Worm (Caenorhabditis elegans) whole organism, L4 larva: ENCODE results near the gene prp-19.
"Not testable (repeated sequence)": the region's sequence is repeated elsewhere in the genome, so short reads cannot be mapped to it uniquely, and the experiment has no call there.

Experiments
- D1046.2 ChIP-seq: fragments of 200-800 bp; sonication (Bioruptor generic); IDR thresholded peaks from 2 replicates; pipeline ENCODE4 v1.3.6; 2022; ENCODE audit warnings: missing genetic modification characterization, missing compliant biosample characterization
- F10B5.3 ChIP-seq: sonication (generic microtip); optimal IDR thresholded peaks from 2 replicates; lab custom pipeline; 2016; ENCODE audit warnings: mild to moderate bottlenecking, missing genetic modification characterization, missing compliant biosample characterization
- F49E8.2 ChIP-seq: sonication (generic microtip); optimal IDR thresholded peaks from 2 replicates; lab custom pipeline; 2016; ENCODE audit warnings: missing compliant biosample characterization, mild to moderate bottlenecking, missing genetic modification characterization, borderline replicate concordance
- T20F7.1 ChIP-seq: fragments of 200-800 bp; sonication (Bioruptor generic); optimal IDR thresholded peaks from 2 replicates; lab custom pipeline; 2018; ENCODE audit warnings: mild to moderate bottlenecking, missing genetic modification characterization, missing compliant biosample characterization
- Y105C5A.15 ChIP-seq: fragments of 200-800 bp; sonication (Bioruptor generic); IDR thresholded peaks from 2 replicates; pipeline ENCODE4 v1.3.6; 2022; ENCODE audit warnings: missing genetic modification characterization, missing compliant biosample characterization
- Y48G9A.11 ChIP-seq: fragments of 200-800 bp; sonication (Bioruptor generic); IDR thresholded peaks from 2 replicates; pipeline ENCODE4 v1.3.6; 2022; ENCODE audit warnings: missing genetic modification reagents, missing genetic modification characterization, missing compliant biosample characterization
- Y75B8A.6 ChIP-seq: fragments of 200-800 bp; sonication (Bioruptor generic); IDR thresholded peaks from 2 replicates; pipeline ENCODE4 v1.3.6; 2022; ENCODE audit warnings: missing genetic modification reagents, missing genetic modification characterization, missing compliant biosample characterization
- arid-1 ChIP-seq: fragments of 200-800 bp; sonication (Bioruptor generic); conservative IDR thresholded peaks from 2 replicates; pipeline ENCODE4 v1.3.6; 2022; ENCODE audit warnings: missing genetic modification reagents, missing genetic modification characterization, missing compliant biosample characterization
- ceh-20 ChIP-seq: fragments of 200-800 bp; sonication (Bioruptor generic); IDR thresholded peaks from 2 replicates; pipeline ENCODE4 v1.3.6; 2022; ENCODE audit warnings: missing genetic modification reagents, missing genetic modification characterization, missing compliant biosample characterization
- ceh-44 ChIP-seq: fragments of 200-800 bp; sonication (Bioruptor generic); IDR thresholded peaks from 2 replicates; pipeline ENCODE4 v1.3.6; 2022; ENCODE audit warnings: missing genetic modification reagents, missing genetic modification characterization, missing compliant biosample characterization
- ctbp-1 ChIP-seq: fragments of 200-800 bp; sonication (Bioruptor generic); IDR thresholded peaks from 2 replicates; pipeline ENCODE4 v1.3.6; 2022; ENCODE audit warnings: missing genetic modification reagents, missing genetic modification characterization, missing compliant biosample characterization
- daf-16 ChIP-seq, 3 experiments: sonication (generic microtip); optimal IDR thresholded peaks; 2 replicates each; lab custom pipeline; 2016 to 2017; ENCODE audit warnings: missing genetic modification characterization in 3 of 3, missing genetic modification reagents in 3 of 3, mild to moderate bottlenecking in 2 of 3, missing compliant biosample characterization in 2 of 3, missing biosample characterization in 1 of 3, moderate library complexity in 1 of 3
- daf-8 ChIP-seq: fragments of 200-800 bp; sonication (Bioruptor generic); IDR thresholded peaks from 2 replicates; pipeline ENCODE4 v1.3.6; 2022; ENCODE audit warnings: missing genetic modification characterization, missing compliant biosample characterization
- dmd-6 ChIP-seq: fragments of 200-800 bp; sonication (Bioruptor generic); IDR thresholded peaks from 2 replicates; pipeline ENCODE4 v1.3.6; 2022; ENCODE audit warnings: missing genetic modification reagents, missing genetic modification characterization, missing compliant biosample characterization
- dmd-8 ChIP-seq: fragments of 200-800 bp; sonication (Bioruptor generic); IDR thresholded peaks from 2 replicates; pipeline ENCODE4 v1.3.6; 2022; ENCODE audit warnings: missing genetic modification characterization, missing compliant biosample characterization
- dpl-1 ChIP-seq: fragments of 150-350 bp; optimal IDR thresholded peaks from 2 replicates; lab custom pipeline; 2014; ENCODE audit warnings: missing biosample characterization, missing genetic modification reagents, missing genetic modification characterization
- dve-1 ChIP-seq: sonication (generic microtip); optimal IDR thresholded peaks from 2 replicates; lab custom pipeline; 2017; ENCODE audit warnings: antibody characterized with exemption, mild to moderate bottlenecking, missing genetic modification characterization, missing compliant biosample characterization; ENCODE audit not compliant: insufficient read depth
- gei-8 ChIP-seq: fragments of 200-800 bp; sonication (Bioruptor generic); optimal IDR thresholded peaks from 2 replicates; lab custom pipeline; 2018; ENCODE audit warnings: mild to moderate bottlenecking, missing genetic modification characterization, missing compliant biosample characterization
- hif-1 ChIP-seq, 2 experiments: sonication (generic microtip); optimal IDR thresholded peaks; 2 replicates each; lab custom pipeline; 2016 to 2017; ENCODE audit warnings: missing compliant biosample characterization in 2 of 2, missing genetic modification characterization in 2 of 2, missing genetic modification reagents in 2 of 2, missing genotype in 2 of 2, mild to moderate bottlenecking in 1 of 2
- hlh-30 ChIP-seq: sonication (generic microtip); optimal IDR thresholded peaks from 2 replicates; lab custom pipeline; 2017; ENCODE audit warnings: antibody characterized with exemption, mild to moderate bottlenecking, missing genetic modification characterization, missing compliant biosample characterization; ENCODE audit not compliant: insufficient read depth
- hmg-1.1 ChIP-seq: fragments of 200-800 bp; sonication (Bioruptor generic); IDR thresholded peaks from 2 replicates; pipeline ENCODE4 v1.3.6; 2022; ENCODE audit warnings: missing genetic modification reagents, missing genetic modification characterization, missing compliant biosample characterization
- jun-1 ChIP-seq: fragments of 150-350 bp; optimal IDR thresholded peaks from 2 replicates; lab custom pipeline; 2014; ENCODE audit warnings: missing biosample characterization, missing genetic modification reagents, missing genetic modification characterization
- lin-1 ChIP-seq: fragments of 200-800 bp; sonication (Bioruptor generic); IDR thresholded peaks from 2 replicates; pipeline ENCODE4 v1.3.6; 2022; ENCODE audit warnings: missing genetic modification reagents, missing genetic modification characterization, missing compliant biosample characterization
- lin-13 ChIP-seq: fragments of 150-350 bp; optimal IDR thresholded peaks from 2 replicates; lab custom pipeline; 2014; ENCODE audit warnings: missing biosample characterization, missing genetic modification reagents, missing genetic modification characterization
- lin-38 ChIP-seq: fragments of 200-800 bp; sonication (Bioruptor generic); IDR thresholded peaks from 2 replicates; pipeline ENCODE4 v1.3.6; 2022; ENCODE audit warnings: missing genetic modification reagents, missing genetic modification characterization, missing compliant biosample characterization
- lir-3 ChIP-seq: sonication (generic microtip); optimal IDR thresholded peaks from 2 replicates; lab custom pipeline; 2016; ENCODE audit warnings: mild to moderate bottlenecking, missing genetic modification characterization, missing compliant biosample characterization
- madf-5 ChIP-seq, 2 experiments: fragments of 200-800 bp; sonication (Bioruptor generic); IDR thresholded peaks; 2 replicates each; pipeline ENCODE4 v1.3.6; 2022; ENCODE audit warnings: missing compliant biosample characterization in 2 of 2, missing genetic modification characterization in 2 of 2
- madf-9 ChIP-seq: fragments of 200-800 bp; sonication (Bioruptor generic); conservative IDR thresholded peaks from 2 replicates; pipeline ENCODE4 v1.3.6; 2022; ENCODE audit warnings: missing genetic modification reagents, missing genetic modification characterization, missing compliant biosample characterization
- mep-1 ChIP-seq: fragments of 150-350 bp; sonication (generic microtip); optimal IDR thresholded peaks from 3 replicates; lab custom pipeline; 2014; ENCODE audit warnings: missing biosample characterization, missing genetic modification characterization
- mxl-2 ChIP-seq: fragments of 200-800 bp; sonication (Bioruptor generic); conservative IDR thresholded peaks from 2 replicates; pipeline ENCODE4 v1.3.6; 2022; ENCODE audit warnings: missing genetic modification reagents, missing genetic modification characterization, missing compliant biosample characterization
- mxl-3 ChIP-seq: fragments of 200-800 bp; sonication (Bioruptor generic); optimal IDR thresholded peaks from 2 replicates; lab custom pipeline; 2018; ENCODE audit warnings: mild to moderate bottlenecking, missing genetic modification characterization, missing compliant biosample characterization
- nhr-111 ChIP-seq: fragments of 200-800 bp; sonication (Bioruptor generic); optimal IDR thresholded peaks from 2 replicates; lab custom pipeline; 2018; ENCODE audit warnings: mild to moderate bottlenecking, missing genetic modification characterization, missing compliant biosample characterization
- nhr-41 ChIP-seq: fragments of 200-800 bp; sonication (Bioruptor generic); IDR thresholded peaks from 2 replicates; pipeline ENCODE4 v1.3.6; 2022; ENCODE audit warnings: missing genetic modification reagents, missing genetic modification characterization, missing compliant biosample characterization
- nhr-48 ChIP-seq: sonication (generic microtip); optimal IDR thresholded peaks from 2 replicates; lab custom pipeline; 2016; ENCODE audit warnings: mild to moderate bottlenecking, missing genetic modification characterization, missing compliant biosample characterization
- nhr-77 ChIP-seq: fragments of 150-350 bp; optimal IDR thresholded peaks from 2 replicates; lab custom pipeline; 2014; ENCODE audit warnings: missing biosample characterization, missing genetic modification characterization
- php-3 ChIP-seq: fragments of 200-800 bp; sonication (Bioruptor generic); IDR thresholded peaks from 2 replicates; pipeline ENCODE4 v1.3.6; 2022; ENCODE audit warnings: missing genetic modification reagents, missing genetic modification characterization, missing compliant biosample characterization
- rbr-2 ChIP-seq: sonication (generic microtip); optimal IDR thresholded peaks from 2 replicates; lab custom pipeline; 2016; ENCODE audit warnings: missing genotype, missing genetic modification characterization, missing compliant biosample characterization
- saeg-2 ChIP-seq: fragments of 200-800 bp; sonication (Bioruptor generic); IDR thresholded peaks from 2 replicates; pipeline ENCODE4 v1.3.6; 2022; ENCODE audit warnings: missing genetic modification reagents, missing genetic modification characterization, missing compliant biosample characterization
- spr-3 ChIP-seq: fragments of 200-800 bp; sonication (Bioruptor generic); optimal IDR thresholded peaks from 2 replicates; lab custom pipeline; 2018; ENCODE audit warnings: mild to moderate bottlenecking, missing genetic modification characterization, missing compliant biosample characterization
- unc-62 ChIP-seq, 3 experiments: fragments of 150-350 bp in 1 of 3; sonication (generic microtip); optimal IDR thresholded peaks in 2 of 3; peaks in 1 of 3; 1 replicate in 1 of 3; 2 replicates in 2 of 3; lab custom pipeline; 2014 to 2017; ENCODE audit warnings: missing biosample characterization in 3 of 3, missing genetic modification characterization in 3 of 3, missing genetic modification reagents in 3 of 3, missing genotype in 1 of 3
- vab-7 ChIP-seq: fragments of 200-800 bp; sonication (Bioruptor generic); IDR thresholded peaks from 2 replicates; pipeline ENCODE4 v1.3.6; 2022; ENCODE audit warnings: missing genetic modification reagents, missing genetic modification characterization, missing compliant biosample characterization
- zfp-2 ChIP-seq: sonication (generic microtip); optimal IDR thresholded peaks from 2 replicates; lab custom pipeline; 2016; ENCODE audit warnings: mild to moderate bottlenecking, missing genetic modification characterization, missing compliant biosample characterization
- zfp-3 ChIP-seq: fragments of 200-800 bp; sonication (Bioruptor generic); conservative IDR thresholded peaks from 2 replicates; pipeline ENCODE4 v1.3.6; 2022; ENCODE audit warnings: missing genetic modification reagents, missing genetic modification characterization, missing compliant biosample characterization
- zip-11 ChIP-seq: fragments of 200-800 bp; sonication (Bioruptor generic); IDR thresholded peaks from 2 replicates; pipeline ENCODE4 v1.3.6; 2022; ENCODE audit warnings: missing genetic modification characterization, missing compliant biosample characterization
- zip-2 ChIP-seq: fragments of 150-350 bp; optimal IDR thresholded peaks from 2 replicates; lab custom pipeline; 2014; ENCODE audit warnings: missing biosample characterization, missing genetic modification characterization

The prp-19 gene

DNA sequence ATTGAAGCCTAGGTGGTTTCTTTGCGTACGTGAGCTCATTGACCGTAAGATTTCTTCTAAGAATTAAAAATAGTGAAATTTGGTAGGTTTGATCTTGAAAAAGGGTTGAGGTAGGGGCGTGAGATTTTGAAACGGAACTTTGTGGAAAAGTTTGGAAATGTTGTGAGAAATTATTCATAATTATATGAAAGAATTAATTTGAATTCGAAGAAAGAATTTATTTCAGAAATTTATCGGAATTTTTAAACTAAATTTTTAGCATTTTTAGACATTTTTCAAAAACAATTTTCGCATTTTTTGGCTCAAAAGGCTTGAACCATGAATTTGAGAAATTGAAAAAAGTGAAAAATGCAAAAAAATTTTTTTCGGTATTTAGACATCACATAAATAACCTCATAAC, 42.3 kb upstream of the prp-19 start:
- TF ChIP-seq Y75B8A.6 (no peak), unc-62 (GFP tag; optimal IDR thresholded peaks at IDR 0.05 in 1 of 2; lab: Kevin White, UChicago) (peak in 1 of 2 experiments; percentile 90), unc-62 (tag; optimal IDR thresholded peaks at IDR 0.05; lab: Kevin White, UChicago) (no peak), hif-1 (tag; optimal IDR thresholded peaks at IDR 0.05; lab: Kevin White, UChicago) (no peak)

DNA sequence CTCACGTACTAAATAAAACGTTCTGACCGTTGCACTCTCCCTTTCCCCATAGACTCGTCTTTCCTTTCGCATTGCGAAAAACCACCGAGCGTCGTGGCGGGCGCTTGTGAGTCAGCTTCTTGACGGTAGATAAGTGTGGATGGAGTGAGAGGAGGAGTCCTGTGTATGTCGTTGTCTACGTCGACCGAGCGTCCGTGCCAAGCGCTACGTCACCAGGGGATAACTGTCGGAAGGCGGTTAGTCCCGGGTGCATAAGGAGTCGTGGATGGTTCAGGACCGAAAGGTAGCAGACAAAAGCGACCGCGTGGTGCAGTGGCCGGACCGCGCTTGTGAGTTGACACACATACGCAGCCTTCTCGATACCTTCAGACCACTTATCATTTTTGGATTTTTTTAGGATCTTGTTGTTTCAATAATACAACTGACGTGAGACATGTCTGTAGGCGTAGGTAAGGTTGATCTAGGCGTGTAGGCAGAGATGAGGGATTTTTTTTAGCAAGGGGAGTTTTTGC, 39.3 kb upstream of the prp-19 start:
- TF ChIP-seq lin-1 (GFP tag; lab: Robert Waterston, UW): peak; percentile 73
- peak; percentile 78 for TF ChIP-seq rbr-2
- TF ChIP-seq hlh-30: peak; percentile 56
- TF ChIP-seq zfp-3 (GFP tag; lab: Robert Waterston, UW): peak; percentile 53; the same call in 1 of the 2 replicates
- peak; percentile 77 for TF ChIP-seq nhr-48 (tag; lab: Kevin White, UChicago)
- TF ChIP-seq nhr-111 (GFP tag; lab: Kevin White, UChicago): peak; percentile 35
- TF ChIP-seq dmd-6 (GFP tag; lab: Robert Waterston, UW): peak; percentile 74
- TF ChIP-seq lin-38 (GFP tag; lab: Robert Waterston, UW): peak; percentile 80
- peak; percentile 37 for TF ChIP-seq gei-8
- peak; percentile 6; the same call in 1 of the 2 replicates for TF ChIP-seq ceh-44
- peak; percentile 41 for TF ChIP-seq dpl-1 (GFP tag; lab: Kevin White, UChicago)
- TF ChIP-seq ceh-20 (GFP tag; lab: Robert Waterston, UW): peak; percentile 78; the same call in 1 of the 2 replicates
- peak; percentile 70 for TF ChIP-seq lin-13 (GFP tag; lab: Kevin White, UChicago)
- peak; percentile 52 for TF ChIP-seq zip-2 (tag; lab: Kevin White, UChicago)
- peak; percentile 27 for TF ChIP-seq nhr-77 (tag; lab: Kevin White, UChicago)
- TF ChIP-seq Y105C5A.15 (GFP tag; lab: Robert Waterston, UW): 0 out of 2 replicates have a peak, but pooled peaks have one; percentile 36
- peak; percentile 76 for TF ChIP-seq php-3
- peak; percentile 76 for TF ChIP-seq spr-3
- peak; percentile 86 for TF ChIP-seq mxl-3 (GFP tag; lab: Kevin White, UChicago)
- 0 out of 2 replicates have a peak, but pooled peaks have one; percentile 18 for TF ChIP-seq mxl-2 (GFP tag; lab: Robert Waterston, UW)
- TF ChIP-seq mep-1: peak; percentile 76
- TF ChIP-seq zip-11 (GFP tag; lab: Robert Waterston, UW): 0 out of 2 replicates have a peak, but pooled peaks have one; percentile 68
- peak; percentile 43 for TF ChIP-seq lir-3 (tag; lab: Kevin White, UChicago)
- TF ChIP-seq madf-9 (GFP tag; lab: Robert Waterston, UW): peak; percentile 64
- TF ChIP-seq dmd-8 (GFP tag; lab: Robert Waterston, UW): peak; percentile 68
- TF ChIP-seq T20F7.1 (GFP tag; lab: Kevin White, UChicago): peak; percentile 52
- peak; percentile 57 to 83 for TF ChIP-seq daf-16 (GFP tag; optimal IDR thresholded peaks at IDR 0.05; lab: Kevin White, UChicago)
- not testable (repeated sequence) for TF ChIP-seq daf-16 (tag; optimal IDR thresholded peaks at IDR 0.05; lab: Kevin White, UChicago)
- TF ChIP-seq D1046.2 (GFP tag; lab: Robert Waterston, UW): 0 out of 2 replicates have a peak, but pooled peaks have one; percentile 49
- peak; percentile 75 for TF ChIP-seq vab-7 (GFP tag; lab: Robert Waterston, UW)
- peak; percentile 82; the same call in 1 of the 2 replicates for TF ChIP-seq arid-1 (GFP tag; lab: Robert Waterston, UW)
- TF ChIP-seq zfp-2: peak; percentile 11
- peak; percentile 55 for TF ChIP-seq F49E8.2 (tag; lab: Kevin White, UChicago)
- peak; percentile 67 for TF ChIP-seq F10B5.3 (tag; lab: Kevin White, UChicago)
- TF ChIP-seq hmg-1.1 (GFP tag; lab: Robert Waterston, UW): peak; percentile 81; the same call in 1 of the 2 replicates
- TF ChIP-seq daf-8 (GFP tag; lab: Robert Waterston, UW): peak; percentile 88; the same call in 1 of the 2 replicates
- TF ChIP-seq Y48G9A.11: peak; percentile 70; the same call in 1 of the 2 replicates
- peak; percentile 71 for TF ChIP-seq nhr-41 (GFP tag; lab: Robert Waterston, UW)
- TF ChIP-seq jun-1: peak; percentile 45
- peak; percentile 84 for TF ChIP-seq ctbp-1
- TF ChIP-seq dve-1 (tag; lab: Kevin White, UChicago): peak; percentile 70
- 0 out of 2 replicates have a peak, but pooled peaks have one; percentile 59 for TF ChIP-seq saeg-2 (GFP tag; lab: Robert Waterston, UW)
- peak in 1 of 2 experiments; percentile 26; a peak in 1 of 4 replicates for TF ChIP-seq madf-5 (GFP tag; IDR thresholded peaks at IDR 0.05; lab: Robert Waterston, UW)
